Worm (Caenorhabditis elegans) whole organism, L4 larva: ENCODE data around the gene K12H6.10.

ENCODE experiments used
- F10B5.3 ChIP-seq: sonication (generic microtip); optimal IDR thresholded peaks from 2 replicates; lab custom pipeline; 2016; ENCODE audit warnings: mild to moderate bottlenecking, missing genetic modification characterization, missing compliant biosample characterization
- F44E2.7 ChIP-seq: fragments of 200-800 bp; sonication (Bioruptor generic); IDR thresholded peaks from 2 replicates; pipeline ENCODE4 v2.1.2; 2022; ENCODE audit warnings: missing genetic modification characterization, missing compliant biosample characterization
- R02D3.7 ChIP-seq: fragments of 150-350 bp; sonication (generic microtip); optimal IDR thresholded peaks from 3 replicates; lab custom pipeline; 2014; ENCODE audit warnings: missing biosample characterization, missing genetic modification characterization
- T20F7.1 ChIP-seq: fragments of 200-800 bp; sonication (Bioruptor generic); optimal IDR thresholded peaks from 2 replicates; lab custom pipeline; 2018; ENCODE audit warnings: mild to moderate bottlenecking, missing genetic modification characterization, missing compliant biosample characterization
- Y48G9A.11 ChIP-seq: fragments of 200-800 bp; sonication (Bioruptor generic); IDR thresholded peaks from 2 replicates; pipeline ENCODE4 v1.3.6; 2022; ENCODE audit warnings: missing genetic modification reagents, missing genetic modification characterization, missing compliant biosample characterization
- Y5F2A.4 ChIP-seq: fragments of 200-800 bp; sonication (Bioruptor generic); optimal IDR thresholded peaks from 2 replicates; lab custom pipeline; 2018; ENCODE audit warnings: mild to moderate bottlenecking, missing genetic modification characterization, missing compliant biosample characterization
- ceh-28 ChIP-seq: fragments of 150-350 bp; optimal IDR thresholded peaks from 2 replicates; lab custom pipeline; 2014; ENCODE audit warnings: missing biosample characterization, missing genetic modification reagents, missing genetic modification characterization
- ceh-32 ChIP-seq: sonication (generic microtip); optimal IDR thresholded peaks from 2 replicates; lab custom pipeline; 2016; ENCODE audit warnings: mild to moderate bottlenecking, missing genetic modification characterization, missing compliant biosample characterization; ENCODE audit not compliant: poor library complexity
- ceh-82 ChIP-seq: sonication (generic microtip); optimal IDR thresholded peaks from 2 replicates; lab custom pipeline; 2017; ENCODE audit warnings: missing biosample characterization, missing genetic modification characterization
- ctbp-1 ChIP-seq: fragments of 200-800 bp; sonication (Bioruptor generic); IDR thresholded peaks from 2 replicates; pipeline ENCODE4 v1.3.6; 2022; ENCODE audit warnings: missing genetic modification reagents, missing genetic modification characterization, missing compliant biosample characterization
- daf-19 ChIP-seq: fragments of 200-800 bp; sonication (Bioruptor generic); conservative IDR thresholded peaks from 2 replicates; pipeline ENCODE4 v1.3.6; 2022; ENCODE audit warnings: missing genetic modification characterization, missing compliant biosample characterization
- daf-8 ChIP-seq: fragments of 200-800 bp; sonication (Bioruptor generic); IDR thresholded peaks from 2 replicates; pipeline ENCODE4 v1.3.6; 2022; ENCODE audit warnings: missing genetic modification characterization, missing compliant biosample characterization
- dmd-6 ChIP-seq: fragments of 200-800 bp; sonication (Bioruptor generic); IDR thresholded peaks from 2 replicates; pipeline ENCODE4 v1.3.6; 2022; ENCODE audit warnings: missing genetic modification reagents, missing genetic modification characterization, missing compliant biosample characterization
- dmd-8 ChIP-seq: fragments of 200-800 bp; sonication (Bioruptor generic); IDR thresholded peaks from 2 replicates; pipeline ENCODE4 v1.3.6; 2022; ENCODE audit warnings: missing genetic modification characterization, missing compliant biosample characterization
- dmd-9 ChIP-seq: fragments of 200-800 bp; sonication (Bioruptor generic); IDR thresholded peaks from 2 replicates; pipeline ENCODE4 v1.3.6; 2022; ENCODE audit warnings: missing genetic modification reagents, missing genetic modification characterization, missing compliant biosample characterization
- dve-1 ChIP-seq: sonication (generic microtip); optimal IDR thresholded peaks from 2 replicates; lab custom pipeline; 2017; ENCODE audit warnings: antibody characterized with exemption, mild to moderate bottlenecking, missing genetic modification characterization, missing compliant biosample characterization; ENCODE audit not compliant: insufficient read depth
- egl-27 ChIP-seq: sonication (generic microtip); optimal IDR thresholded peaks from 3 replicates; lab custom pipeline; 2017; ENCODE audit warnings: missing biosample characterization, missing genetic modification reagents, missing genetic modification characterization
- fkh-10 ChIP-seq: fragments of 150-350 bp; optimal IDR thresholded peaks from 2 replicates; lab custom pipeline; 2014; ENCODE audit warnings: missing biosample characterization, missing genetic modification reagents, missing genetic modification characterization
- fos-1 ChIP-seq: fragments of 150-350 bp; optimal IDR thresholded peaks from 2 replicates; lab custom pipeline; 2014; ENCODE audit warnings: missing biosample characterization, missing genetic modification characterization
- gei-8 ChIP-seq: fragments of 200-800 bp; sonication (Bioruptor generic); optimal IDR thresholded peaks from 2 replicates; lab custom pipeline; 2018; ENCODE audit warnings: mild to moderate bottlenecking, missing genetic modification characterization, missing compliant biosample characterization
- hif-1 ChIP-seq, 2 experiments: sonication (generic microtip); optimal IDR thresholded peaks; 2 replicates each; lab custom pipeline; 2016 to 2017; ENCODE audit warnings: missing compliant biosample characterization in 2 of 2, missing genetic modification characterization in 2 of 2, missing genetic modification reagents in 2 of 2, missing genotype in 2 of 2, mild to moderate bottlenecking in 1 of 2
- hlh-11 ChIP-seq: fragments of 200-800 bp; sonication (Bioruptor generic); optimal IDR thresholded peaks from 2 replicates; lab custom pipeline; 2018; ENCODE audit warnings: mild to moderate bottlenecking, missing genetic modification characterization, missing compliant biosample characterization
- lin-1 ChIP-seq: fragments of 200-800 bp; sonication (Bioruptor generic); IDR thresholded peaks from 2 replicates; pipeline ENCODE4 v1.3.6; 2022; ENCODE audit warnings: missing genetic modification reagents, missing genetic modification characterization, missing compliant biosample characterization
- lin-15B ChIP-seq: fragments of 150-350 bp; sonication (generic microtip); optimal IDR thresholded peaks from 3 replicates; lab custom pipeline; 2014; ENCODE audit warnings: missing biosample characterization, missing genetic modification characterization
- lin-29 ChIP-seq: fragments of 200-800 bp; sonication (Bioruptor generic); IDR thresholded peaks from 2 replicates; pipeline ENCODE4 v1.3.6; 2022; ENCODE audit warnings: missing genetic modification reagents, missing genetic modification characterization, missing compliant biosample characterization
- lin-39 ChIP-seq: fragments of 150-350 bp; optimal IDR thresholded peaks from 2 replicates; lab custom pipeline; 2014; ENCODE audit warnings: missing biosample characterization, missing genetic modification reagents, missing genetic modification characterization
- madf-5 ChIP-seq, 2 experiments: fragments of 200-800 bp; sonication (Bioruptor generic); IDR thresholded peaks; 2 replicates each; pipeline ENCODE4 v1.3.6; 2022; ENCODE audit warnings: missing compliant biosample characterization in 2 of 2, missing genetic modification characterization in 2 of 2
- mdl-1 ChIP-seq, 2 experiments: fragments of 150-350 bp in 1 of 2; sonication (generic microtip) in 1 of 2; optimal IDR thresholded peaks; 2 replicates each; lab custom pipeline; 2014 to 2017; ENCODE audit warnings: missing biosample characterization in 2 of 2, missing genetic modification characterization in 2 of 2
- mep-1 ChIP-seq: fragments of 150-350 bp; sonication (generic microtip); optimal IDR thresholded peaks from 3 replicates; lab custom pipeline; 2014; ENCODE audit warnings: missing biosample characterization, missing genetic modification characterization
- nhr-102 ChIP-seq: sonication (generic microtip); optimal IDR thresholded peaks from 2 replicates; lab custom pipeline; 2016; ENCODE audit warnings: mild to moderate bottlenecking, missing genetic modification characterization, moderate library complexity, missing compliant biosample characterization
- nhr-111 ChIP-seq: fragments of 200-800 bp; sonication (Bioruptor generic); optimal IDR thresholded peaks from 2 replicates; lab custom pipeline; 2018; ENCODE audit warnings: mild to moderate bottlenecking, missing genetic modification characterization, missing compliant biosample characterization
- nhr-25 ChIP-seq: sonication (generic microtip); optimal IDR thresholded peaks from 2 replicates; lab custom pipeline; 2017; ENCODE audit warnings: missing genetic modification characterization, mild to moderate bottlenecking, missing compliant biosample characterization, antibody characterized with exemption, moderate library complexity, borderline replicate concordance; ENCODE audit not compliant: insufficient read depth
- nhr-28 ChIP-seq: fragments of 150-350 bp; optimal IDR thresholded peaks from 2 replicates; lab custom pipeline; 2014; ENCODE audit warnings: missing biosample characterization, missing genetic modification characterization
- nhr-76 ChIP-seq: fragments of 150-350 bp; optimal IDR thresholded peaks from 2 replicates; lab custom pipeline; 2014; ENCODE audit warnings: missing biosample characterization, missing genetic modification characterization
- pha-4 ChIP-seq, 2 experiments: fragments of 150-350 bp in 1 of 2; fragments of 200-800 bp in 1 of 2; sonication (Bioruptor generic) in 1 of 2; IDR thresholded peaks in 1 of 2; optimal IDR thresholded peaks in 1 of 2; 2 replicates each; pipeline versions ENCODE4 v1.3.6 to Lab custom; 2014 to 2022; ENCODE audit warnings: missing genetic modification characterization in 2 of 2, missing genetic modification reagents in 2 of 2, missing biosample characterization in 1 of 2, missing compliant biosample characterization in 1 of 2
- php-3 ChIP-seq: fragments of 200-800 bp; sonication (Bioruptor generic); IDR thresholded peaks from 2 replicates; pipeline ENCODE4 v1.3.6; 2022; ENCODE audit warnings: missing genetic modification reagents, missing genetic modification characterization, missing compliant biosample characterization
- pqm-1 ChIP-seq: sonication (generic microtip); optimal IDR thresholded peaks from 2 replicates; lab custom pipeline; 2017; ENCODE audit warnings: missing biosample characterization, missing genetic modification characterization
- rbr-2 ChIP-seq: sonication (generic microtip); optimal IDR thresholded peaks from 2 replicates; lab custom pipeline; 2016; ENCODE audit warnings: missing genotype, missing genetic modification characterization, missing compliant biosample characterization
- set-16 ChIP-seq: fragments of 200-800 bp; sonication (Bioruptor generic); IDR thresholded peaks from 2 replicates; pipeline ENCODE4 v1.3.6; 2022; ENCODE audit warnings: missing genetic modification reagents, missing genetic modification characterization, missing compliant biosample characterization
- spr-1 ChIP-seq: sonication (generic microtip); optimal IDR thresholded peaks from 2 replicates; lab custom pipeline; 2016; ENCODE audit warnings: mild to moderate bottlenecking, missing genetic modification characterization, missing compliant biosample characterization
- tra-1 ChIP-seq: fragments of 200-800 bp; sonication (Bioruptor generic); IDR thresholded peaks from 2 replicates; pipeline ENCODE4 v1.3.6; 2022; ENCODE audit warnings: missing genetic modification reagents, missing genetic modification characterization, missing compliant biosample characterization
- unc-39 ChIP-seq: sonication (generic microtip); optimal IDR thresholded peaks from 2 replicates; lab custom pipeline; 2017; ENCODE audit warnings: missing biosample characterization, missing genetic modification characterization
- unc-62 ChIP-seq, 3 experiments: fragments of 150-350 bp in 1 of 3; sonication (generic microtip); optimal IDR thresholded peaks in 2 of 3; peaks in 1 of 3; 1 replicate in 1 of 3; 2 replicates in 2 of 3; lab custom pipeline; 2014 to 2017; ENCODE audit warnings: missing biosample characterization in 3 of 3, missing genetic modification characterization in 3 of 3, missing genetic modification reagents in 3 of 3, missing genotype in 1 of 3
- vab-7 ChIP-seq: fragments of 200-800 bp; sonication (Bioruptor generic); IDR thresholded peaks from 2 replicates; pipeline ENCODE4 v1.3.6; 2022; ENCODE audit warnings: missing genetic modification reagents, missing genetic modification characterization, missing compliant biosample characterization
- zag-1 ChIP-seq: fragments of 150-350 bp; optimal IDR thresholded peaks from 2 replicates; lab custom pipeline; 2014; ENCODE audit warnings: missing biosample characterization, missing genetic modification characterization
- zfp-3 ChIP-seq: fragments of 200-800 bp; sonication (Bioruptor generic); conservative IDR thresholded peaks from 2 replicates; pipeline ENCODE4 v1.3.6; 2022; ENCODE audit warnings: missing genetic modification reagents, missing genetic modification characterization, missing compliant biosample characterization
- zip-11 ChIP-seq: fragments of 200-800 bp; sonication (Bioruptor generic); IDR thresholded peaks from 2 replicates; pipeline ENCODE4 v1.3.6; 2022; ENCODE audit warnings: missing genetic modification characterization, missing compliant biosample characterization

Gene K12H6.10

ce11 chrII:2859873-2860821 lies 37.5 kb downstream of the K12H6.10 start:
- TF ChIP-seq zfp-3 (GFP tag; lab: Robert Waterston, UW) (no peak), R02D3.7 (no peak), spr-1 (tag; lab: Kevin White, UChicago) (no peak), ceh-82 (tag; lab: Kevin White, UChicago) (no peak), F44E2.7 (no peak), nhr-102 (tag; lab: Kevin White, UChicago) (peak; percentile 36), unc-39 (tag; lab: Kevin White, UChicago) (no peak), dmd-6 (GFP tag; lab: Robert Waterston, UW) (peak; percentile 31), tra-1 (GFP tag; lab: Robert Waterston, UW) (0 out of 2 replicates have a peak, but pooled peaks have one; percentile 40), set-16 (GFP tag; lab: Robert Waterston, UW) (peak; percentile 54), pha-4 (GFP tag; IDR thresholded peaks at IDR 0.05; lab: Robert Waterston, UW) (peak; percentile 65; the same call in 1 of the 2 replicates), pha-4 (tag; optimal IDR thresholded peaks at IDR 0.05; lab: Kevin White, UChicago) (no peak), dmd-8 (peak; percentile 79; the same call in 1 of the 2 replicates), daf-8 (GFP tag; lab: Robert Waterston, UW) (no peak), Y5F2A.4 (GFP tag; lab: Kevin White, UChicago) (no peak), ctbp-1 (GFP tag; lab: Robert Waterston, UW) (no peak), hif-1 (tag; optimal IDR thresholded peaks at IDR 0.05; lab: Kevin White, UChicago) (no peak), gei-8 (GFP tag; lab: Kevin White, UChicago) (peak; percentile 31), dmd-9 (no peak), hlh-11 (peak; percentile 1), fos-1 (tag; lab: Kevin White, UChicago) (no peak), nhr-76 (no peak), fkh-10 (GFP tag; lab: Kevin White, UChicago) (no peak), egl-27 (no peak), ceh-32 (tag; lab: Kevin White, UChicago) (no peak), zag-1 (no peak), nhr-25 (no peak), mep-1 (tag; lab: Kevin White, UChicago) (no peak), zip-11 (GFP tag; lab: Robert Waterston, UW) (no peak), rbr-2 (tag; lab: Kevin White, UChicago) (no peak), php-3 (GFP tag; lab: Robert Waterston, UW) (0 out of 2 replicates have a peak, but pooled peaks have one; percentile 30), F10B5.3 (no peak), nhr-28 (peak; percentile 29), lin-29 (GFP tag; lab: Robert Waterston, UW) (no peak), dve-1 (tag; lab: Kevin White, UChicago) (no peak), nhr-111 (GFP tag; lab: Kevin White, UChicago) (peak; percentile 3), madf-5 (GFP tag; IDR thresholded peaks at IDR 0.05; lab: Robert Waterston, UW) (0 out of 4 replicates have a peak, but pooled peaks have one; percentile 37 to 53), lin-1 (0 out of 2 replicates have a peak, but pooled peaks have one; percentile 37), T20F7.1 (GFP tag; lab: Kevin White, UChicago) (no peak), pqm-1 (tag; lab: Kevin White, UChicago) (no peak), vab-7 (GFP tag; lab: Robert Waterston, UW) (peak; percentile 65), lin-39 (tag; lab: Kevin White, UChicago) (no peak), unc-62 (GFP tag; optimal IDR thresholded peaks at IDR 0.05 in 1 of 2; lab: Kevin White, UChicago) (peak in 1 of 2 experiments; percentile 42), unc-62 (tag; optimal IDR thresholded peaks at IDR 0.05; lab: Kevin White, UChicago) (no peak), mdl-1 (tag; optimal IDR thresholded peaks at IDR 0.05; lab: Kevin White, UChicago) (no peak), Y48G9A.11 (no peak), ceh-28 (tag; lab: Kevin White, UChicago) (no peak), daf-19 (no peak), lin-15B (tag; lab: Kevin White, UChicago) (no peak)
